Worm (Caenorhabditis elegans) whole organism, early embryonic: ENCODE measurements around the gene F21C10.9.

Source experiments
- F13C5.2 ChIP-seq: sonication (generic microtip); optimal IDR thresholded peaks from 2 replicates; lab custom pipeline; 2017; ENCODE audit warnings: mild to moderate bottlenecking, missing genetic modification characterization, inconsistent platforms, missing compliant biosample characterization
- aly-1 ChIP-seq: sonication (generic microtip); optimal IDR thresholded peaks from 2 replicates; lab custom pipeline; 2016; ENCODE audit warnings: missing genetic modification characterization, missing compliant biosample characterization
- ama-1 ChIP-seq: fragments of 150-350 bp; optimal IDR thresholded peaks from 2 replicates; lab custom pipeline; 2014
- ceh-36 ChIP-seq: sonication (generic microtip); optimal IDR thresholded peaks from 2 replicates; lab custom pipeline; 2016; ENCODE audit warnings: missing genetic modification characterization, inconsistent platforms, missing compliant biosample characterization
- ets-7 ChIP-seq: sonication (generic microtip); optimal IDR thresholded peaks from 2 replicates; lab custom pipeline; 2016; ENCODE audit warnings: missing genotype, missing genetic modification characterization, missing compliant biosample characterization
- flt-1 ChIP-seq: fragments of 200-800 bp; sonication (Bioruptor generic); IDR thresholded peaks from 2 replicates; pipeline ENCODE4 v1.3.6; 2022; ENCODE audit warnings: missing genetic modification characterization, missing compliant biosample characterization
- hmbx-1 ChIP-seq: sonication (generic microtip); optimal IDR thresholded peaks from 2 replicates; lab custom pipeline; 2016; ENCODE audit warnings: mild to moderate bottlenecking, missing genetic modification characterization, missing compliant biosample characterization
- hmg-4 ChIP-seq: fragments of 200-800 bp; sonication (Bioruptor generic); optimal IDR thresholded peaks from 2 replicates; lab custom pipeline; 2018; ENCODE audit warnings: mild to moderate bottlenecking, missing genetic modification characterization, missing compliant biosample characterization
- scrt-1 ChIP-seq: fragments of 200-800 bp; sonication (Bioruptor generic); IDR thresholded peaks from 2 replicates; pipeline ENCODE4 v1.3.6; 2022; ENCODE audit warnings: missing genetic modification characterization, missing compliant biosample characterization
- sea-1 ChIP-seq: fragments of 200-800 bp; sonication (Bioruptor generic); conservative IDR thresholded peaks from 2 replicates; pipeline ENCODE4 v1.3.6; 2022; ENCODE audit warnings: missing genetic modification characterization, missing compliant biosample characterization
- tbx-11 ChIP-seq: fragments of 200-800 bp; sonication (Bioruptor generic); IDR thresholded peaks from 2 replicates; pipeline ENCODE4 v1.3.6; 2022; ENCODE audit warnings: missing genetic modification characterization, missing compliant biosample characterization
- tbx-37 ChIP-seq: fragments of 200-800 bp; sonication (Bioruptor generic); conservative IDR thresholded peaks from 2 replicates; pipeline ENCODE4 v1.3.6; 2022; ENCODE audit warnings: missing genetic modification reagents, missing genetic modification characterization, missing compliant biosample characterization
- tra-4 ChIP-seq: sonication (generic microtip); optimal IDR thresholded peaks from 2 replicates; lab custom pipeline; 2017; ENCODE audit warnings: missing genetic modification characterization, missing compliant biosample characterization

DNA sequence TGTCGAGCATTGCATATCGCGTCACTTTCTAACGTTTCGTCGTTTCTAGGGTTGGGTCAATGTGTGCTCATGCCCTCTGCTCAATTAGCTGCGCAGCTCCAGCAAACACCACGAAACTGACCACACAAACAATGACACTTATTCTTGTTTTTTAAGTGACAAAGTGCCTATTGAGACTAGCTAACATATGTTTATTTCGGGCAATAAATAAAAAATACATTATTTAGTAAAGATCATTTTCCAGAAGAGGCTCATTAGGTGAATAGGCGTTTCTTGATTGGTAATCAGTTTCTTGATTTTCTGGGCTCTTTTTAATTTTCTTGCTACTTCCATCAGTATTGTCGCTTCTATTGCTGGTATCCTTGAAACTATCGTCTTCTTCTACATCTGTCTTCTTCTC, 28.8 kb downstream of the F21C10.9 start, which contains the start of gene T27E4.5:
- TF ChIP-seq ceh-36 (tag; lab: Kevin White, UChicago): no peak
- TF ChIP-seq aly-1: no peak
- no peak for TF ChIP-seq tbx-11 (GFP tag; lab: Robert Waterston, UW)
- TF ChIP-seq F13C5.2 (tag; lab: Kevin White, UChicago): no peak
- no peak for TF ChIP-seq ama-1
- no peak for TF ChIP-seq tra-4 (tag; lab: Kevin White, UChicago)
- no peak for TF ChIP-seq sea-1 (GFP tag; lab: Robert Waterston, UW)
- TF ChIP-seq hmbx-1 (tag; lab: Kevin White, UChicago): no peak
- TF ChIP-seq hmg-4: no peak
- no peak for TF ChIP-seq ets-7 (tag; lab: Kevin White, UChicago)
- TF ChIP-seq tbx-37 (GFP tag; lab: Robert Waterston, UW): no peak
- no peak for TF ChIP-seq flt-1 (GFP tag; lab: Robert Waterston, UW)
- TF ChIP-seq scrt-1 (GFP tag; lab: Robert Waterston, UW): no peak
